Worm (Caenorhabditis elegans): ENCODE results near the gene BE10.5.

DNA sequence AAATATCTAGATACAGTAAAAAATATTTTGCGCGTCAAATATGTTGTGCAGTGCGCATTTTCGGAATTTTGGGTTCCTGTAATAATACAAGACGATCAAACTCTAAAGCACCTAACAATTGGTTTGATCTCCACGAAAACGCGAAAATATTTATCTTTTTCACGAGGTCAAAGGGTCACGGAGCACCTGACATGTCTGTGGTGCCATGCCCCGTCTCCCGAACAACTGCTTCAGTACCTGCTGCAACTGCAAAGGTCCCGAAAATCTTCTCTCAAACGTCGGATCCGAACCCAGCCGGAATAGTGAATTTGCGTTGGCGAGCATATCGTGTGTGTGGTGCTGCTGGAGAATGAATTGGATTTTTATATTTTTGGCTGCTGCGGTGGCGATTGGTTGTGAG, 13.3 kb upstream of the BE10.5 start, which contains the start of the genes Y37D8A.2 and Y37D8A.25:
- TF ChIP-seq mdl-1 (tag; optimal IDR thresholded peaks at IDR 0.05) (no peak), pqm-1 (tag; optimal IDR thresholded peaks at IDR 0.05) (no peak), fos-1 (tag; optimal IDR thresholded peaks at IDR 0.05) (no peak), ceh-82 (tag; optimal IDR thresholded peaks at IDR 0.05) (no peak), fkh-10 (GFP tag; optimal IDR thresholded peaks at IDR 0.05) (no peak), zag-1 (tag; optimal IDR thresholded peaks at IDR 0.05) (no peak), unc-39 (tag; optimal IDR thresholded peaks at IDR 0.05) (no peak)
